Worm (Caenorhabditis elegans) whole organism, L1 larva: ENCODE measurements around the gene col-146.

Experiments
- C16A3.4 ChIP-seq: fragments of 150-350 bp; optimal IDR thresholded peaks from 2 replicates; lab custom pipeline; 2014; ENCODE audit warnings: missing biosample characterization, missing genetic modification characterization
- C34B4.2 ChIP-seq: sonication (generic microtip); optimal IDR thresholded peaks from 2 replicates; lab custom pipeline; 2017; ENCODE audit warnings: mild to moderate bottlenecking, missing genetic modification characterization, missing compliant biosample characterization
- F16B12.6 ChIP-seq: fragments of 150-350 bp; optimal IDR thresholded peaks from 2 replicates; lab custom pipeline; 2014; ENCODE audit warnings: missing biosample characterization, missing genetic modification characterization
- Y116A8C.19 ChIP-seq: sonication (generic microtip); optimal IDR thresholded peaks from 2 replicates; lab custom pipeline; 2016; ENCODE audit warnings: missing compliant biosample characterization, missing genetic modification characterization, borderline replicate concordance
- aha-1 ChIP-seq: fragments of 150-350 bp; optimal IDR thresholded peaks from 2 replicates; lab custom pipeline; 2014; ENCODE audit warnings: missing biosample characterization, missing genetic modification characterization
- blmp-1 ChIP-seq: fragments of 150-350 bp; optimal IDR thresholded peaks from 2 replicates; lab custom pipeline; 2014; ENCODE audit warnings: missing biosample characterization, missing genetic modification characterization
- ceh-82 ChIP-seq, 3 experiments: fragments of 150-350 bp in 1 of 3; sonication (generic microtip) in 2 of 3; optimal IDR thresholded peaks; 2 replicates each; lab custom pipeline; 2014 to 2017; ENCODE audit warnings: missing biosample characterization in 3 of 3, missing genetic modification characterization in 3 of 3
- ceh-90 ChIP-seq: sonication (generic microtip); optimal IDR thresholded peaks from 2 replicates; lab custom pipeline; 2016; ENCODE audit warnings: missing genetic modification characterization, missing compliant biosample characterization
- dsc-1 ChIP-seq: sonication (generic microtip); optimal IDR thresholded peaks from 2 replicates; lab custom pipeline; 2016; ENCODE audit warnings: mild to moderate bottlenecking, missing genetic modification characterization, missing compliant biosample characterization
- efl-1 ChIP-seq, 4 experiments: fragments of 150-350 bp; optimal IDR thresholded peaks in 3 of 4; peaks in 1 of 4; 1 replicate in 1 of 4; 2 replicates in 3 of 4; lab custom pipeline; 2014; ENCODE audit warnings: missing biosample characterization in 2 of 4, missing genetic modification characterization in 2 of 4, missing genetic modification reagents in 2 of 4
- elt-3 ChIP-seq, 6 experiments: fragments of 150-350 bp in 1 of 6; sonication (generic microtip); optimal IDR thresholded peaks; 2 replicates each; lab custom pipeline; 2017 to 2018; ENCODE audit warnings: missing biosample characterization in 6 of 6, missing genetic modification characterization in 6 of 6, inconsistent platforms in 1 of 6
- fkh-10 ChIP-seq: sonication (generic microtip); optimal IDR thresholded peaks from 2 replicates; lab custom pipeline; 2017; ENCODE audit warnings: missing biosample characterization, missing genetic modification reagents, missing genetic modification characterization
- fkh-8 ChIP-seq: sonication (generic microtip); optimal IDR thresholded peaks from 2 replicates; lab custom pipeline; 2016; ENCODE audit warnings: mild to moderate bottlenecking, missing genetic modification characterization, missing compliant biosample characterization
- fos-1 ChIP-seq: fragments of 150-350 bp; optimal IDR thresholded peaks from 2 replicates; lab custom pipeline; 2014; ENCODE audit warnings: missing biosample characterization, missing genetic modification characterization
- grh-1 ChIP-seq: fragments of 200-800 bp; sonication (Bioruptor generic); IDR thresholded peaks from 2 replicates; pipeline ENCODE4 v1.3.6; 2022; ENCODE audit warnings: missing genetic modification reagents, missing genetic modification characterization, missing compliant biosample characterization
- hlh-17 ChIP-seq: fragments of 200-800 bp; sonication (Bioruptor generic); optimal IDR thresholded peaks from 2 replicates; lab custom pipeline; 2018; ENCODE audit warnings: missing genetic modification characterization, mild to moderate bottlenecking, missing compliant biosample characterization, moderate library complexity, borderline replicate concordance
- irx-1 ChIP-seq: sonication (generic microtip); optimal IDR thresholded peaks from 2 replicates; lab custom pipeline; 2016; ENCODE audit warnings: missing genetic modification characterization, missing compliant biosample characterization
- isw-1 ChIP-seq: fragments of 200-800 bp; sonication (Bioruptor generic); IDR thresholded peaks from 2 replicates; pipeline ENCODE4 v1.3.6; 2022; ENCODE audit warnings: missing genetic modification characterization, missing compliant biosample characterization
- lin-14 ChIP-seq: fragments of 200-800 bp; sonication (Bioruptor generic); optimal IDR thresholded peaks from 2 replicates; lab custom pipeline; 2018; ENCODE audit warnings: mild to moderate bottlenecking, missing genetic modification characterization, moderate library complexity, missing compliant biosample characterization
- lin-15B ChIP-seq: fragments of 150-350 bp; sonication (generic microtip); optimal IDR thresholded peaks from 3 replicates; lab custom pipeline; 2014; ENCODE audit warnings: missing biosample characterization, missing genetic modification characterization
- lin-39 ChIP-seq: fragments of 150-350 bp; optimal IDR thresholded peaks from 2 replicates; lab custom pipeline; 2014; ENCODE audit warnings: missing biosample characterization, missing genetic modification reagents, missing genetic modification characterization
- lir-3 ChIP-seq: sonication (generic microtip); optimal IDR thresholded peaks from 2 replicates; lab custom pipeline; 2016; ENCODE audit warnings: mild to moderate bottlenecking, missing genetic modification characterization, moderate library complexity, missing compliant biosample characterization; ENCODE audit not compliant: poor library complexity
- lsy-2 ChIP-seq, 2 experiments: fragments of 150-350 bp; optimal IDR thresholded peaks; 2 replicates each; lab custom pipeline; 2014; ENCODE audit warnings: missing biosample characterization in 2 of 2, missing genetic modification characterization in 2 of 2
- mab-9 ChIP-seq: fragments of 200-800 bp; sonication (Bioruptor generic); IDR thresholded peaks from 2 replicates; pipeline ENCODE4 v1.3.6; 2022; ENCODE audit warnings: missing genetic modification reagents, missing genetic modification characterization, missing compliant biosample characterization
- nhr-11 ChIP-seq: fragments of 150-350 bp; optimal IDR thresholded peaks from 2 replicates; lab custom pipeline; 2014; ENCODE audit warnings: missing biosample characterization, missing genetic modification characterization
- nhr-12 ChIP-seq: sonication (generic microtip); optimal IDR thresholded peaks from 2 replicates; lab custom pipeline; 2017; ENCODE audit warnings: missing biosample characterization, missing genetic modification characterization
- nhr-20 ChIP-seq: sonication (generic microtip); optimal IDR thresholded peaks from 2 replicates; lab custom pipeline; 2016; ENCODE audit warnings: mild to moderate bottlenecking, missing genetic modification characterization, missing compliant biosample characterization
- nhr-237 ChIP-seq: fragments of 150-350 bp; optimal IDR thresholded peaks from 2 replicates; lab custom pipeline; 2014; ENCODE audit warnings: missing biosample characterization, missing genetic modification characterization
- nhr-47 ChIP-seq: sonication (generic microtip); optimal IDR thresholded peaks from 2 replicates; lab custom pipeline; 2016; ENCODE audit warnings: mild to moderate bottlenecking, missing genetic modification characterization, moderate library complexity, missing compliant biosample characterization
- nhr-76 ChIP-seq: sonication (generic microtip); optimal IDR thresholded peaks from 2 replicates; lab custom pipeline; 2017; ENCODE audit warnings: missing biosample characterization, missing genetic modification characterization
- nhr-84 ChIP-seq: sonication (generic microtip); optimal IDR thresholded peaks from 2 replicates; lab custom pipeline; 2017; ENCODE audit warnings: missing biosample characterization, missing genetic modification characterization
- nhr-85 ChIP-seq: sonication (generic microtip); peaks from one replicate; lab custom pipeline; 2016; ENCODE audit warnings: missing genetic modification characterization, inconsistent platforms, missing compliant biosample characterization
- nhr-90 ChIP-seq: sonication (generic microtip); optimal IDR thresholded peaks from 2 replicates; lab custom pipeline; 2016; ENCODE audit warnings: mild to moderate bottlenecking, missing genetic modification characterization, missing compliant biosample characterization; ENCODE audit not compliant: poor library complexity
- snpc-4 ChIP-seq: fragments of 150-350 bp; optimal IDR thresholded peaks from 2 replicates; lab custom pipeline; 2014; ENCODE audit warnings: missing biosample characterization, missing genetic modification characterization
- snu-23 ChIP-seq: sonication (generic microtip); optimal IDR thresholded peaks from 2 replicates; lab custom pipeline; 2016; ENCODE audit warnings: missing genetic modification characterization, missing compliant biosample characterization
- sptf-1 ChIP-seq: fragments of 150-350 bp; optimal IDR thresholded peaks from 2 replicates; lab custom pipeline; 2014; ENCODE audit warnings: missing biosample characterization, missing genetic modification characterization
- sup-37 ChIP-seq: fragments of 200-800 bp; sonication (Bioruptor generic); optimal IDR thresholded peaks from 2 replicates; lab custom pipeline; 2018; ENCODE audit warnings: mild to moderate bottlenecking, missing genetic modification characterization, missing compliant biosample characterization
- swsn-7 ChIP-seq: sonication (generic microtip); optimal IDR thresholded peaks from 2 replicates; lab custom pipeline; 2016; ENCODE audit warnings: missing genetic modification characterization, missing compliant biosample characterization
- tlp-1 ChIP-seq: fragments of 150-350 bp; optimal IDR thresholded peaks from 2 replicates; lab custom pipeline; 2014; ENCODE audit warnings: missing biosample characterization, missing genetic modification characterization
- unc-98 ChIP-seq: fragments of 200-800 bp; sonication (Bioruptor generic); IDR thresholded peaks from 2 replicates; pipeline ENCODE4 v1.3.6; 2022; ENCODE audit warnings: missing genetic modification characterization, missing compliant biosample characterization
- vab-15 ChIP-seq: sonication (generic microtip); optimal IDR thresholded peaks from 2 replicates; lab custom pipeline; 2017; ENCODE audit warnings: missing genotype, mild to moderate bottlenecking, missing genetic modification characterization, missing compliant biosample characterization
- xbp-1 ChIP-seq: sonication (generic microtip); optimal IDR thresholded peaks from 2 replicates; lab custom pipeline; 2016; ENCODE audit warnings: missing genetic modification characterization, missing compliant biosample characterization
- ztf-11 ChIP-seq, 2 experiments: sonication (generic microtip); optimal IDR thresholded peaks; 2 replicates each; lab custom pipeline; 2016 to 2017; ENCODE audit warnings: missing genetic modification characterization in 2 of 2, missing biosample characterization in 1 of 2, missing compliant biosample characterization in 1 of 2

Gene col-146

DNA sequence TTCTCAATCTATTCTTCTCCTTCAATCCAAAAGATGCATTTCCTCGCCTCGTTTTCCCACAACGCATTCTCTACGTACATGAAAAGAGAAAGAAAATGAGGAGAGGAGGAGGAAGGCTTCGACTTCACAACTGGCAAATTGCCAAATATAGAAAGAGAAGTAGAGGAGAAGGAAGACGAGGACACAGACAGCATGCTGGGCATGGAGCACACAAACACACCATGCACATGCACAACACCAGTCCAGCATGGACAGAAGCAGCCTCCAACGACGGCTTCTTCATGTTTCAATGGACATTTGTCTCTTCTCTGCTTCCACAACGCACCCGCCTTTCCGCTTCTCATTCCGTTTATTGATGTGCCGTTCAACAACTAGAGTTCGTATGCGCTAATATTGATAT lies 34.9 kb downstream of the col-146 start (continued):
- no peak for TF ChIP-seq nhr-12 (tag; lab: Kevin White, UChicago)
- TF ChIP-seq lin-39 = no peak
- TF ChIP-seq tlp-1 (tag; lab: Kevin White, UChicago) = no peak
- TF ChIP-seq aha-1 = no peak
- no peak for TF ChIP-seq ceh-90 (tag; lab: Kevin White, UChicago)
- TF ChIP-seq nhr-85 = no peak
- no peak for TF ChIP-seq C16A3.4
- no peak for TF ChIP-seq xbp-1 (tag; lab: Kevin White, UChicago)
- TF ChIP-seq lin-14 (GFP tag; lab: Kevin White, UChicago) = peak; percentile 84
- TF ChIP-seq nhr-76 = no peak
- no peak for TF ChIP-seq nhr-47 (tag; lab: Kevin White, UChicago)
- no peak for TF ChIP-seq F16B12.6 (tag; lab: Kevin White, UChicago)
- TF ChIP-seq lir-3 (tag; lab: Kevin White, UChicago) = no peak
- no peak for TF ChIP-seq sptf-1
- no peak for TF ChIP-seq isw-1 (GFP tag; lab: Robert Waterston, UW)
- peak; percentile 18 for TF ChIP-seq swsn-7
- TF ChIP-seq grh-1 = no peak
- no peak for TF ChIP-seq vab-15 (tag; lab: Kevin White, UChicago)
- no peak for TF ChIP-seq nhr-20 (tag; lab: Kevin White, UChicago)
- TF ChIP-seq C34B4.2 (tag; lab: Kevin White, UChicago) = no peak
- TF ChIP-seq nhr-237 (tag; lab: Kevin White, UChicago) = no peak
- peak; percentile 13 for TF ChIP-seq snu-23 (GFP tag; lab: Kevin White, UChicago)
- no peak for TF ChIP-seq unc-98 (GFP tag; lab: Robert Waterston, UW)
- TF ChIP-seq sup-37 (GFP tag; lab: Kevin White, UChicago) = no peak
- TF ChIP-seq lsy-2 (tag; optimal IDR thresholded peaks at IDR 0.05; lab: Kevin White, UChicago) = peak in 1 of 2 experiments; percentile 43
- TF ChIP-seq fkh-10 = peak; percentile 68
- no peak for TF ChIP-seq snpc-4 (tag; lab: Kevin White, UChicago)
- peak; percentile 9 to 19 for TF ChIP-seq efl-1 (optimal IDR thresholded peaks at IDR 0.05; lab: Kevin White, UChicago)
- no peak for TF ChIP-seq efl-1 (GFP tag; optimal IDR thresholded peaks at IDR 0.05 in 1 of 2; lab: Kevin White, UChicago)
- no peak for TF ChIP-seq mab-9 (GFP tag; lab: Robert Waterston, UW)
- TF ChIP-seq nhr-90 = no peak
- no peak for TF ChIP-seq nhr-84 (tag; lab: Kevin White, UChicago)
- TF ChIP-seq fos-1 (tag; lab: Kevin White, UChicago) = no peak
- TF ChIP-seq ztf-11 (tag; optimal IDR thresholded peaks at IDR 0.05; lab: Kevin White, UChicago) = no peak
- TF ChIP-seq nhr-11 (tag; lab: Kevin White, UChicago) = no peak
- no peak for TF ChIP-seq hlh-17 (GFP tag; lab: Kevin White, UChicago)
- TF ChIP-seq Y116A8C.19 (tag; lab: Kevin White, UChicago) = no peak
- TF ChIP-seq irx-1 (tag; lab: Kevin White, UChicago) = no peak
- peak; percentile 71 for TF ChIP-seq fkh-8 (tag; lab: Kevin White, UChicago)
- no peak for TF ChIP-seq blmp-1 (tag; lab: Kevin White, UChicago)
- TF ChIP-seq ceh-82 (tag; optimal IDR thresholded peaks at IDR 0.05; lab: Kevin White, UChicago) = peak in 2 of 3 experiments; percentile 36 to 64
- TF ChIP-seq elt-3 (tag; optimal IDR thresholded peaks at IDR 0.05; lab: Kevin White, UChicago) = no peak
- TF ChIP-seq dsc-1 (tag; lab: Kevin White, UChicago) = no peak
- TF ChIP-seq lin-15B (tag; lab: Kevin White, UChicago) = no peak

DNA sequence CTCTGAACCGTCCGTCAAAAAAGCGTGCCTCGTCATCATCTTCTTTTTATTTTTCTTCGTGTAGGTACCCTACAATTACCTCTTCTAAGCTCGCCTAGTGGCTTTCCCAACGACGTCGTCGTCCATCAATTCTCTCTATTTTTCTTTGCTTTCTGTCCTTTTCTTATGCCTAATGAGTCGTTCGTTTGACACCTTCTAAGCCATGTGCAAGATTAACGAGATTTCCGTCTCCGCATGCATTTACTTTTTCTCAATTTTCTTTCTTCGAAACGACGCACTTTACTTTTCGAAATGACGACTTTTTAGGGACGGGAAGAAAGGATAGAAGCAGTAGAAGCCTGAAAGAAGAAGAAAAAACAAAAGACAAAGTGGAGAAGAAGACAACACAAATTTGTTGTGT lies 36.7 kb downstream of the col-146 start, which contains the start of gene ZK287.1:
TSS of gene ZK287.1 (plus strand) at position 301 of the 400 bp plus-strand sequence.
- peak; percentile 49 for TF ChIP-seq lin-14 (GFP tag; lab: Kevin White, UChicago)
- no peak for TF ChIP-seq irx-1 (tag; lab: Kevin White, UChicago)
- TF ChIP-seq unc-98 (GFP tag; lab: Robert Waterston, UW) = no peak
- no peak for TF ChIP-seq nhr-85
- TF ChIP-seq, all 84 proteins: peak for 1
